Worm (Caenorhabditis elegans) whole organism, L1 larva: ENCODE measurements around the gene xrn-2.

ENCODE experiments used
- C04F5.9 ChIP-seq: sonication (generic microtip); optimal IDR thresholded peaks from 2 replicates; lab custom pipeline; 2016; ENCODE audit warnings: missing genetic modification characterization, missing compliant biosample characterization
- C16A3.4 ChIP-seq: fragments of 150-350 bp; optimal IDR thresholded peaks from 2 replicates; lab custom pipeline; 2014; ENCODE audit warnings: missing biosample characterization, missing genetic modification characterization
- Y116A8C.19 ChIP-seq: sonication (generic microtip); optimal IDR thresholded peaks from 2 replicates; lab custom pipeline; 2016; ENCODE audit warnings: missing compliant biosample characterization, missing genetic modification characterization, borderline replicate concordance
- alr-1 ChIP-seq: fragments of 200-800 bp; sonication (Bioruptor generic); optimal IDR thresholded peaks from 2 replicates; lab custom pipeline; 2018; ENCODE audit warnings: borderline replicate concordance, mild to moderate bottlenecking, missing genetic modification characterization, missing compliant biosample characterization
- ceh-82 ChIP-seq, 3 experiments: fragments of 150-350 bp in 1 of 3; sonication (generic microtip) in 2 of 3; optimal IDR thresholded peaks; 2 replicates each; lab custom pipeline; 2014 to 2017; ENCODE audit warnings: missing biosample characterization in 3 of 3, missing genetic modification characterization in 3 of 3
- ceh-88 ChIP-seq: fragments of 200-800 bp; sonication (Bioruptor generic); IDR thresholded peaks from 2 replicates; pipeline ENCODE4 v1.3.6; 2022; ENCODE audit warnings: missing genetic modification characterization, missing compliant biosample characterization
- ceh-90 ChIP-seq: sonication (generic microtip); optimal IDR thresholded peaks from 2 replicates; lab custom pipeline; 2016; ENCODE audit warnings: missing genetic modification characterization, missing compliant biosample characterization
- ces-1 ChIP-seq: fragments of 150-350 bp; optimal IDR thresholded peaks from 2 replicates; lab custom pipeline; 2014; ENCODE audit warnings: missing biosample characterization, missing genetic modification reagents, missing genetic modification characterization
- dpl-1 ChIP-seq, 3 experiments: fragments of 150-350 bp in 2 of 3; sonication (generic microtip) in 1 of 3; optimal IDR thresholded peaks; 2 replicates each; lab custom pipeline; 2014 to 2017; ENCODE audit warnings: missing biosample characterization in 3 of 3, missing genetic modification characterization in 3 of 3, missing genetic modification reagents in 3 of 3
- dsc-1 ChIP-seq: sonication (generic microtip); optimal IDR thresholded peaks from 2 replicates; lab custom pipeline; 2016; ENCODE audit warnings: mild to moderate bottlenecking, missing genetic modification characterization, missing compliant biosample characterization
- efl-1 ChIP-seq, 4 experiments: fragments of 150-350 bp; optimal IDR thresholded peaks in 3 of 4; peaks in 1 of 4; 1 replicate in 1 of 4; 2 replicates in 3 of 4; lab custom pipeline; 2014; ENCODE audit warnings: missing biosample characterization in 2 of 4, missing genetic modification characterization in 2 of 4, missing genetic modification reagents in 2 of 4
- egl-13 ChIP-seq: sonication (generic microtip); optimal IDR thresholded peaks from 2 replicates; lab custom pipeline; 2016; ENCODE audit warnings: missing genotype, missing genetic modification reagents, missing genetic modification characterization, missing compliant biosample characterization
- elt-2 ChIP-seq: sonication (generic microtip); optimal IDR thresholded peaks from 2 replicates; lab custom pipeline; 2016; ENCODE audit warnings: missing genetic modification characterization, mild to moderate bottlenecking, inconsistent platforms, missing compliant biosample characterization, missing genetic modification reagents
- elt-3 ChIP-seq, 6 experiments: fragments of 150-350 bp in 1 of 6; sonication (generic microtip); optimal IDR thresholded peaks; 2 replicates each; lab custom pipeline; 2017 to 2018; ENCODE audit warnings: missing biosample characterization in 6 of 6, missing genetic modification characterization in 6 of 6, inconsistent platforms in 1 of 6
- fkh-10 ChIP-seq: sonication (generic microtip); optimal IDR thresholded peaks from 2 replicates; lab custom pipeline; 2017; ENCODE audit warnings: missing biosample characterization, missing genetic modification reagents, missing genetic modification characterization
- fos-1 ChIP-seq: fragments of 150-350 bp; optimal IDR thresholded peaks from 2 replicates; lab custom pipeline; 2014; ENCODE audit warnings: missing biosample characterization, missing genetic modification characterization
- grh-1 ChIP-seq: fragments of 200-800 bp; sonication (Bioruptor generic); IDR thresholded peaks from 2 replicates; pipeline ENCODE4 v1.3.6; 2022; ENCODE audit warnings: missing genetic modification reagents, missing genetic modification characterization, missing compliant biosample characterization
- hlh-17 ChIP-seq: fragments of 200-800 bp; sonication (Bioruptor generic); optimal IDR thresholded peaks from 2 replicates; lab custom pipeline; 2018; ENCODE audit warnings: missing genetic modification characterization, mild to moderate bottlenecking, missing compliant biosample characterization, moderate library complexity, borderline replicate concordance
- hlh-4 ChIP-seq: sonication (generic microtip); optimal IDR thresholded peaks from 2 replicates; lab custom pipeline; 2016; ENCODE audit warnings: mild to moderate bottlenecking, missing genetic modification characterization, missing compliant biosample characterization
- hpl-2 ChIP-seq: fragments of 150-350 bp; optimal IDR thresholded peaks from 2 replicates; lab custom pipeline; 2014; ENCODE audit warnings: missing biosample characterization, missing genetic modification reagents, missing genetic modification characterization
- irx-1 ChIP-seq: sonication (generic microtip); optimal IDR thresholded peaks from 2 replicates; lab custom pipeline; 2016; ENCODE audit warnings: missing genetic modification characterization, missing compliant biosample characterization
- jun-1 ChIP-seq: fragments of 150-350 bp; optimal IDR thresholded peaks from 2 replicates; lab custom pipeline; 2014; ENCODE audit warnings: missing biosample characterization, missing genetic modification reagents, missing genetic modification characterization
- lin-15B ChIP-seq: fragments of 150-350 bp; sonication (generic microtip); optimal IDR thresholded peaks from 3 replicates; lab custom pipeline; 2014; ENCODE audit warnings: missing biosample characterization, missing genetic modification characterization
- lin-35 ChIP-seq, 2 experiments: fragments of 150-350 bp; optimal IDR thresholded peaks; 2 replicates each; lab custom pipeline; 2014; ENCODE audit warnings: missing biosample characterization in 2 of 2, missing genetic modification characterization in 2 of 2, missing genetic modification reagents in 2 of 2
- lir-3 ChIP-seq: sonication (generic microtip); optimal IDR thresholded peaks from 2 replicates; lab custom pipeline; 2016; ENCODE audit warnings: mild to moderate bottlenecking, missing genetic modification characterization, moderate library complexity, missing compliant biosample characterization; ENCODE audit not compliant: poor library complexity
- mdl-1 ChIP-seq, 2 experiments: fragments of 150-350 bp; optimal IDR thresholded peaks; 2 replicates each; lab custom pipeline; 2014 to 2017; ENCODE audit warnings: missing biosample characterization in 2 of 2, missing genetic modification characterization in 2 of 2, inconsistent platforms in 1 of 2
- mef-2 ChIP-seq: fragments of 150-350 bp; optimal IDR thresholded peaks from 2 replicates; lab custom pipeline; 2014; ENCODE audit warnings: missing biosample characterization, missing genetic modification characterization
- mep-1 ChIP-seq: fragments of 150-350 bp; optimal IDR thresholded peaks from 2 replicates; lab custom pipeline; 2014; ENCODE audit warnings: missing biosample characterization, missing genetic modification characterization
- nhr-12 ChIP-seq: sonication (generic microtip); optimal IDR thresholded peaks from 2 replicates; lab custom pipeline; 2017; ENCODE audit warnings: missing biosample characterization, missing genetic modification characterization
- nhr-20 ChIP-seq: sonication (generic microtip); optimal IDR thresholded peaks from 2 replicates; lab custom pipeline; 2016; ENCODE audit warnings: mild to moderate bottlenecking, missing genetic modification characterization, missing compliant biosample characterization
- nhr-237 ChIP-seq: fragments of 150-350 bp; optimal IDR thresholded peaks from 2 replicates; lab custom pipeline; 2014; ENCODE audit warnings: missing biosample characterization, missing genetic modification characterization
- nhr-28 ChIP-seq: fragments of 150-350 bp; optimal IDR thresholded peaks from 2 replicates; lab custom pipeline; 2014; ENCODE audit warnings: missing biosample characterization, missing genetic modification characterization
- nhr-47 ChIP-seq: sonication (generic microtip); optimal IDR thresholded peaks from 2 replicates; lab custom pipeline; 2016; ENCODE audit warnings: mild to moderate bottlenecking, missing genetic modification characterization, moderate library complexity, missing compliant biosample characterization
- nhr-77 ChIP-seq: fragments of 150-350 bp; optimal IDR thresholded peaks from 2 replicates; lab custom pipeline; 2014; ENCODE audit warnings: missing biosample characterization, missing genetic modification characterization
- nhr-84 ChIP-seq: sonication (generic microtip); optimal IDR thresholded peaks from 2 replicates; lab custom pipeline; 2017; ENCODE audit warnings: missing biosample characterization, missing genetic modification characterization
- pag-3 ChIP-seq: sonication (generic microtip); optimal IDR thresholded peaks from 2 replicates; lab custom pipeline; 2017; ENCODE audit warnings: missing genetic modification characterization, mild to moderate bottlenecking, missing compliant biosample characterization, antibody characterized with exemption, borderline replicate concordance; ENCODE audit not compliant: insufficient read depth
- pqm-1 ChIP-seq: sonication (generic microtip); optimal IDR thresholded peaks from 3 replicates; lab custom pipeline; 2017; ENCODE audit warnings: missing biosample characterization, missing genetic modification characterization
- sptf-1 ChIP-seq: fragments of 150-350 bp; optimal IDR thresholded peaks from 2 replicates; lab custom pipeline; 2014; ENCODE audit warnings: missing biosample characterization, missing genetic modification characterization
- sup-37 ChIP-seq: fragments of 200-800 bp; sonication (Bioruptor generic); optimal IDR thresholded peaks from 2 replicates; lab custom pipeline; 2018; ENCODE audit warnings: mild to moderate bottlenecking, missing genetic modification characterization, missing compliant biosample characterization
- swsn-7 ChIP-seq: sonication (generic microtip); optimal IDR thresholded peaks from 2 replicates; lab custom pipeline; 2016; ENCODE audit warnings: missing genetic modification characterization, missing compliant biosample characterization
- tbx-2 ChIP-seq: sonication (generic microtip); optimal IDR thresholded peaks from 2 replicates; lab custom pipeline; 2016; ENCODE audit warnings: missing genetic modification characterization, missing compliant biosample characterization
- tlp-1 ChIP-seq: fragments of 150-350 bp; optimal IDR thresholded peaks from 2 replicates; lab custom pipeline; 2014; ENCODE audit warnings: missing biosample characterization, missing genetic modification characterization
- unc-130 ChIP-seq: fragments of 150-350 bp; optimal IDR thresholded peaks from 2 replicates; lab custom pipeline; 2017; ENCODE audit warnings: missing biosample characterization, missing genetic modification characterization, inconsistent platforms
- unc-30 ChIP-seq: sonication (generic microtip); optimal IDR thresholded peaks from 2 replicates; lab custom pipeline; 2017; ENCODE audit warnings: missing biosample characterization, missing genetic modification characterization
- unc-62 ChIP-seq: fragments of 150-350 bp; optimal IDR thresholded peaks from 2 replicates; lab custom pipeline; 2014; ENCODE audit warnings: missing biosample characterization, missing genetic modification reagents, missing genetic modification characterization
- unc-86 ChIP-seq: sonication (generic microtip); optimal IDR thresholded peaks from 2 replicates; lab custom pipeline; 2016; ENCODE audit warnings: missing genetic modification characterization, missing compliant biosample characterization
- xbp-1 ChIP-seq: sonication (generic microtip); optimal IDR thresholded peaks from 2 replicates; lab custom pipeline; 2016; ENCODE audit warnings: missing genetic modification characterization, missing compliant biosample characterization
- ztf-11 ChIP-seq, 2 experiments: sonication (generic microtip); optimal IDR thresholded peaks; 2 replicates each; lab custom pipeline; 2016 to 2017; ENCODE audit warnings: missing genetic modification characterization in 2 of 2, missing biosample characterization in 1 of 2, missing compliant biosample characterization in 1 of 2
- ztf-4 ChIP-seq: fragments of 150-350 bp; optimal IDR thresholded peaks from 2 replicates; lab custom pipeline; 2014; ENCODE audit warnings: missing biosample characterization, missing genetic modification characterization

Gene xrn-2

DNA sequence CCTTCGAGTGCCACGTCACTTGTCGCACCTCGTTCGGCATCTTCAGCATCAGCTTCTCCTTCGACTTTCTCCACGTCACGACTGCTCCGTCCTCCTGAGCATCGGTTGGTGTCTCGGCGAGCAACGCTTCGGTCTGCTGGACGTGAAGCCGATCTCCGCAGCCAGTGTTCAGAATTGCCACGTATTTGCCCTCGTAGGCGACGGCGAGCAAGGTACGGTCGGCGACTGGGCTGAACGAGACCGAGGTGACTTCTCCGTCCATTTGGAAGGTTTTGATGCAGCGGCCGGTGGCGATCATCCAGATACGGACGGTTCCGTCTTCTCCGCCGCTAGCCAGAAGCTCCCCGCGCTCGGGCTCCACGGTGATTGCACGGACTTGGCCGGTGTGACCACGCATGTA is 3.3 kb upstream of the xrn-2 start:
- TF ChIP-seq ceh-90 (tag; lab: Kevin White, UChicago) (no peak), alr-1 (tag; lab: Kevin White, UChicago) (no peak), ztf-11 (tag; optimal IDR thresholded peaks at IDR 0.05; lab: Kevin White, UChicago) (no peak), fkh-10 (GFP tag; lab: Kevin White, UChicago) (no peak), lir-3 (tag; lab: Kevin White, UChicago) (no peak)
- TF ChIP-seq, all 84 proteins: peak for 0

DNA sequence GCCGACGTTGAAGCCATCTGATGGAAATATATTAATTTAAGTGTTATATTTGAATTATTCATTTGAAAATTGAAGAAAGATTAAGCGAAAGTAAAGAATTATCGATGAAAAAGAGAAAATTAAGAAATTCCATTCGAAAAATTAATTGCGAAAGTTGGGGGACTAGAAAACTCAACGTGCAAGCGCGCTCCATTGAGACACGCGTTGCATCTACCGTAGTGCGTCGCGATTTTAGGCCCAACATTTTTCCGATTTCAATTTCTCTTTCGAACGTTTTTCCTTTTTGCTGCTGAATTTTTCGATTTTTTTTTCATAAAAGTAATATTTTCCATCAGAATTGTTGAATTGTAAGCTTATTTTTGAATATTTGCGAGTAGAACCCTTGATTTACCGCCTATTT is 1.2 kb upstream of the xrn-2 start, which contains the start of gene Y48B6A.1:
Y48B6A.1 (minus strand) TSS at position 17 of the 400 bp plus-strand sequence.
- peak; percentile 95 for TF ChIP-seq nhr-47 (tag; lab: Kevin White, UChicago)
- no peak for TF ChIP-seq hlh-4 (tag; lab: Kevin White, UChicago)
- TF ChIP-seq ztf-11 (tag; optimal IDR thresholded peaks at IDR 0.05; lab: Kevin White, UChicago): peak in 1 of 2 experiments; percentile 89
- peak; percentile 97 for TF ChIP-seq lir-3 (tag; lab: Kevin White, UChicago)
- peak; percentile 49 for TF ChIP-seq elt-2
- no peak for TF ChIP-seq hlh-17 (GFP tag; lab: Kevin White, UChicago)
- peak in 5 of 6 experiments; percentile 71 to 100 (median 85) for TF ChIP-seq elt-3 (tag; optimal IDR thresholded peaks at IDR 0.05; lab: Kevin White, UChicago)
- TF ChIP-seq pag-3 (tag; lab: Kevin White, UChicago): peak; percentile 54
- TF ChIP-seq ceh-82 (tag; optimal IDR thresholded peaks at IDR 0.05; lab: Kevin White, UChicago): peak; percentile 94 to 99 (median 96)
- no peak for TF ChIP-seq tlp-1
- peak; percentile 93 to 95 for TF ChIP-seq lin-35 (GFP tag; optimal IDR thresholded peaks at IDR 0.05; lab: Kevin White, UChicago)
- peak; percentile 89 for TF ChIP-seq dsc-1 (tag; lab: Kevin White, UChicago)
- TF ChIP-seq mdl-1 (tag; optimal IDR thresholded peaks at IDR 0.05; lab: Kevin White, UChicago): peak in 1 of 2 experiments; percentile 88
- TF ChIP-seq xbp-1 (tag; lab: Kevin White, UChicago): peak; percentile 94
- peak; percentile 80 for TF ChIP-seq C04F5.9 (tag; lab: Kevin White, UChicago)
- TF ChIP-seq nhr-20 (tag; lab: Kevin White, UChicago): peak; percentile 90
- peak; percentile 99 for TF ChIP-seq lin-15B (tag; lab: Kevin White, UChicago)
- peak; percentile 88 to 91 (median 88) for TF ChIP-seq dpl-1 (GFP tag; optimal IDR thresholded peaks at IDR 0.05; lab: Kevin White, UChicago)
- TF ChIP-seq ces-1 (GFP tag; lab: Kevin White, UChicago): no peak
- TF ChIP-seq grh-1 (GFP tag; lab: Robert Waterston, UW): peak; percentile 67
- TF ChIP-seq egl-13 (tag; lab: Kevin White, UChicago): peak; percentile 87
- peak; percentile 90 for TF ChIP-seq nhr-237 (tag; lab: Kevin White, UChicago)
- peak; percentile 74 for TF ChIP-seq ztf-4 (tag; lab: Kevin White, UChicago)
- peak; percentile 66 for TF ChIP-seq fkh-10 (GFP tag; lab: Kevin White, UChicago)
- TF ChIP-seq unc-86 (tag; lab: Kevin White, UChicago): peak; percentile 84
- TF ChIP-seq efl-1 (optimal IDR thresholded peaks at IDR 0.05; lab: Kevin White, UChicago): peak; percentile 91 to 94
- TF ChIP-seq efl-1 (GFP tag; optimal IDR thresholded peaks at IDR 0.05 in 1 of 2; lab: Kevin White, UChicago): peak; percentile 89 to 98
- peak; percentile 99 for TF ChIP-seq nhr-77 (tag; lab: Kevin White, UChicago)
- TF ChIP-seq tbx-2 (tag; lab: Kevin White, UChicago): peak; percentile 94
- TF ChIP-seq mep-1 (tag; lab: Kevin White, UChicago): peak; percentile 98
- TF ChIP-seq unc-30 (tag; lab: Kevin White, UChicago): no peak
- no peak for TF ChIP-seq pqm-1 (tag; lab: Kevin White, UChicago)
- peak; percentile 30 for TF ChIP-seq sup-37 (GFP tag; lab: Kevin White, UChicago)
- peak; percentile 89 for TF ChIP-seq jun-1 (tag; lab: Kevin White, UChicago)
- no peak for TF ChIP-seq nhr-12 (tag; lab: Kevin White, UChicago)
- TF ChIP-seq mef-2 (tag; lab: Kevin White, UChicago): peak; percentile 10
- no peak for TF ChIP-seq sptf-1 (tag; lab: Kevin White, UChicago)
- TF ChIP-seq nhr-28 (tag; lab: Kevin White, UChicago): no peak
- no peak for TF ChIP-seq Y116A8C.19 (tag; lab: Kevin White, UChicago)
- peak; percentile 79 for TF ChIP-seq ceh-88 (GFP tag; lab: Robert Waterston, UW)
- TF ChIP-seq irx-1: peak; percentile 89
- TF ChIP-seq C16A3.4: peak; percentile 98
- TF ChIP-seq swsn-7 (tag; lab: Kevin White, UChicago): peak; percentile 90
- peak; percentile 23 for TF ChIP-seq nhr-84 (tag; lab: Kevin White, UChicago)
- peak; percentile 77 for TF ChIP-seq fos-1 (tag; lab: Kevin White, UChicago)
- TF ChIP-seq hpl-2 (GFP tag; lab: Kevin White, UChicago): peak; percentile 82
- TF ChIP-seq unc-62: no peak
- peak; percentile 99 for TF ChIP-seq unc-130 (tag; lab: Kevin White, UChicago)
